Fruit fly (Drosophila melanogaster) whole organism, embryonic: Measurements from ENCODE around the gene CG14507.

Experiments used
- ATbp ChIP-seq: fragments of 200-800 bp; sonication (Bioruptor generic); optimal IDR thresholded peaks from 2 replicates; lab custom pipeline; 2017; ENCODE audit warnings: missing biosample characterization, mild to moderate bottlenecking, missing genetic modification characterization, missing genetic modification reagents
- Aef1 ChIP-seq: fragments of 200-800 bp; sonication (Bioruptor generic); IDR thresholded peaks from 3 replicates; pipeline ENCODE4 v1.3.6; 2022; ENCODE audit warnings: missing biosample characterization, missing genetic modification characterization
- Antp ChIP-seq: fragments of 200-800 bp; sonication (Bioruptor generic); optimal IDR thresholded peaks from 3 replicates; lab custom pipeline; 2016; ENCODE audit warnings: missing biosample characterization, missing genetic modification characterization
- Atf-2 ChIP-seq: fragments of 200-800 bp; sonication (Bioruptor generic); optimal IDR thresholded peaks from 2 replicates; lab custom pipeline; 2016; ENCODE audit warnings: missing biosample characterization, missing genetic modification characterization
- CG10321 ChIP-seq: fragments of 200-800 bp; sonication (Bioruptor generic); IDR thresholded peaks from 2 replicates; pipeline ENCODE4 v1.3.6; 2022; ENCODE audit warnings: missing biosample characterization, missing genetic modification characterization
- CG12236 ChIP-seq: fragments of 200-800 bp; sonication (Bioruptor generic); optimal IDR thresholded peaks from 2 replicates; lab custom pipeline; 2016; ENCODE audit warnings: missing biosample characterization, missing genetic modification characterization
- CG12299 ChIP-seq: fragments of 200-800 bp; sonication (Bioruptor generic); optimal IDR thresholded peaks from 2 replicates; lab custom pipeline; 2018; ENCODE audit warnings: missing biosample characterization, mild to moderate bottlenecking, missing genetic modification characterization
- CG13775 ChIP-seq: fragments of 200-800 bp; sonication (Bioruptor generic); optimal IDR thresholded peaks from 3 replicates; lab custom pipeline; 2017; ENCODE audit warnings: missing biosample characterization, mild to moderate bottlenecking, missing genetic modification characterization
- CG16779 ChIP-seq: fragments of 200-800 bp; sonication (Bioruptor generic); IDR thresholded peaks from 2 replicates; pipeline ENCODE4 v1.3.6; 2022; ENCODE audit warnings: missing biosample characterization, missing genetic modification characterization
- CG16815 ChIP-seq: fragments of 200-800 bp; sonication (Bioruptor generic); optimal IDR thresholded peaks from 3 replicates; lab custom pipeline; 2017; ENCODE audit warnings: missing biosample characterization, mild to moderate bottlenecking, missing genetic modification characterization
- CG17385 ChIP-seq: fragments of 200-800 bp; sonication (Bioruptor generic); optimal IDR thresholded peaks from 3 replicates; lab custom pipeline; 2018; ENCODE audit warnings: missing biosample characterization, mild to moderate bottlenecking, missing genetic modification characterization
- CG2712 ChIP-seq: fragments of 200-800 bp; optimal IDR thresholded peaks from 3 replicates; lab custom pipeline; 2019; ENCODE audit warnings: missing biosample characterization, mild to moderate bottlenecking, missing genetic modification characterization, moderate library complexity
- CG32532 ChIP-seq: fragments of 200-800 bp; sonication (Bioruptor generic); IDR thresholded peaks from 2 replicates; pipeline ENCODE4 v1.3.6; 2022; ENCODE audit warnings: missing biosample characterization, missing genetic modification characterization
- CG4730 ChIP-seq: fragments of 200-800 bp; sonication (Bioruptor generic); IDR thresholded peaks from 2 replicates; pipeline ENCODE4 v1.3.6; 2022; ENCODE audit warnings: missing biosample characterization, missing genetic modification characterization
- CG6683 ChIP-seq: fragments of 200-800 bp; sonication (Bioruptor generic); optimal IDR thresholded peaks from 2 replicates; lab custom pipeline; 2017; ENCODE audit warnings: missing biosample characterization, mild to moderate bottlenecking, missing genetic modification characterization, missing genetic modification reagents
- CG6689 ChIP-seq: fragments of 200-800 bp; sonication (Bioruptor generic); IDR thresholded peaks from 2 replicates; pipeline ENCODE4 v1.3.6; 2022; ENCODE audit warnings: missing biosample characterization, missing genetic modification characterization
- CG7786 ChIP-seq: fragments of 200-800 bp; sonication (Bioruptor generic); optimal IDR thresholded peaks from 2 replicates; lab custom pipeline; 2016; ENCODE audit warnings: missing biosample characterization, missing genetic modification characterization
- CG8359 ChIP-seq: fragments of 200-800 bp; sonication (Bioruptor generic); optimal IDR thresholded peaks from 2 replicates; lab custom pipeline; 2017; ENCODE audit warnings: missing biosample characterization, mild to moderate bottlenecking, missing genetic modification characterization, borderline replicate concordance
- CG8765 ChIP-seq: fragments of 200-800 bp; sonication (Bioruptor generic); IDR thresholded peaks from 2 replicates; pipeline ENCODE4 v1.3.6; 2022; ENCODE audit warnings: missing biosample characterization, missing genetic modification characterization
- Ets65A ChIP-seq: fragments of 200-800 bp; sonication (Bioruptor generic); peaks from one replicate; lab custom pipeline; 2016; ENCODE audit warnings: missing biosample characterization, missing genetic modification characterization
- Fer1 ChIP-seq: fragments of 200-800 bp; sonication (Bioruptor generic); optimal IDR thresholded peaks from 2 replicates; lab custom pipeline; 2017; ENCODE audit warnings: missing biosample characterization, mild to moderate bottlenecking, missing genetic modification characterization
- HmgD ChIP-seq: fragments of 200-800 bp; sonication (Bioruptor generic); optimal IDR thresholded peaks from 3 replicates; lab custom pipeline; 2016; ENCODE audit warnings: missing biosample characterization, missing genetic modification characterization
- Kr ChIP-seq: fragments of 200-800 bp; sonication (Bioruptor generic); optimal IDR thresholded peaks from 2 replicates; lab custom pipeline; 2017; ENCODE audit warnings: missing biosample characterization, mild to moderate bottlenecking, missing genetic modification characterization
- Mad ChIP-seq: fragments of 200-800 bp; sonication (Bioruptor generic); optimal IDR thresholded peaks from 2 replicates; lab custom pipeline; 2016; ENCODE audit warnings: missing biosample characterization, missing genetic modification characterization
- Med ChIP-seq: fragments of 200-800 bp; sonication (Bioruptor generic); peaks from one replicate; lab custom pipeline; 2016; ENCODE audit warnings: missing biosample characterization, missing genetic modification characterization, mild to moderate bottlenecking, inconsistent platforms, moderate library complexity
- Mes4 ChIP-seq: fragments of 200-800 bp; sonication (Bioruptor generic); optimal IDR thresholded peaks from 2 replicates; lab custom pipeline; 2016; ENCODE audit warnings: missing biosample characterization, missing genetic modification characterization
- Nf-YB ChIP-seq: fragments of 200-800 bp; sonication (Bioruptor generic); optimal IDR thresholded peaks from 3 replicates; lab custom pipeline; 2019; ENCODE audit warnings: missing biosample characterization, mild to moderate bottlenecking, missing genetic modification characterization, moderate library complexity
- Scr ChIP-seq: fragments of 200-800 bp; sonication (Bioruptor generic); IDR thresholded peaks from 2 replicates; pipeline ENCODE4 v1.3.6; 2022; ENCODE audit warnings: missing biosample characterization, missing genetic modification characterization; ENCODE audit not compliant: partially characterized antibody
- Sry-β ChIP-seq: fragments of 200-800 bp; sonication (Bioruptor generic); optimal IDR thresholded peaks from 2 replicates; lab custom pipeline; 2018; ENCODE audit warnings: missing biosample characterization, mild to moderate bottlenecking, missing genetic modification characterization, moderate library complexity
- Sry-δ ChIP-seq: fragments of 200-800 bp; sonication (Bioruptor generic); optimal IDR thresholded peaks from 2 replicates; lab custom pipeline; 2016; ENCODE audit warnings: missing biosample characterization, missing genetic modification characterization
- Stat92E ChIP-seq, 3 experiments: fragments of >200 bp in 2 of 3; fragments of 200-800 bp in 1 of 3; sonication (Bioruptor generic) in 1 of 3; optimal IDR thresholded peaks; 2 replicates each; lab custom pipeline; 2017 to 2019; ENCODE audit warnings: missing biosample characterization in 3 of 3, missing genetic modification characterization in 3 of 3, mild to moderate bottlenecking in 1 of 3, moderate library complexity in 1 of 3
- Trl ChIP-seq, 3 experiments: fragments of >200 bp in 2 of 3; fragments of 200-800 bp in 1 of 3; sonication (Bioruptor generic) in 1 of 3; optimal IDR thresholded peaks; 2 replicates in 1 of 3; 3 replicates in 2 of 3; lab custom pipeline; 2016 to 2017; ENCODE audit warnings: missing biosample characterization in 1 of 3, missing genetic modification characterization in 1 of 3
- al ChIP-seq: fragments of 200-800 bp; sonication (Bioruptor generic); IDR thresholded peaks from 2 replicates; pipeline ENCODE4 v1.3.6; 2022; ENCODE audit warnings: missing biosample characterization, missing genetic modification characterization
- ato ChIP-seq: fragments of 200-800 bp; sonication (Bioruptor generic); IDR thresholded peaks from 2 replicates; pipeline ENCODE4 v1.3.6; 2022; ENCODE audit warnings: missing biosample characterization, missing genetic modification characterization; ENCODE audit not compliant: partially characterized antibody
- crol ChIP-seq: fragments of 200-800 bp; sonication (Bioruptor generic); IDR thresholded peaks from 2 replicates; pipeline ENCODE4 v1.3.6; 2022; ENCODE audit warnings: missing biosample characterization, missing genetic modification characterization
- crp ChIP-seq, 2 experiments: fragments of 200-800 bp; sonication (Bioruptor generic); optimal IDR thresholded peaks; 2 replicates in 1 of 2; 3 replicates in 1 of 2; lab custom pipeline; 2017; ENCODE audit warnings: missing biosample characterization in 2 of 2, missing genetic modification characterization in 2 of 2, mild to moderate bottlenecking in 1 of 2, moderate library complexity in 1 of 2
- cwo ChIP-seq: fragments of 200-800 bp; sonication (Bioruptor generic); optimal IDR thresholded peaks from 3 replicates; lab custom pipeline; 2017; ENCODE audit warnings: missing biosample characterization, missing genetic modification characterization, mild to moderate bottlenecking, moderate library complexity, missing genetic modification reagents
- dpn ChIP-seq, 2 experiments: fragments of 200-800 bp; sonication (Bioruptor generic); optimal IDR thresholded peaks; 3 replicates each; lab custom pipeline; 2016; ENCODE audit warnings: missing biosample characterization in 2 of 2, missing genetic modification characterization in 2 of 2
- gcm ChIP-seq: fragments of 200-800 bp; sonication (Bioruptor generic); optimal IDR thresholded peaks from 2 replicates; lab custom pipeline; 2019; ENCODE audit warnings: missing biosample characterization, mild to moderate bottlenecking, missing genetic modification characterization, moderate library complexity
- kay ChIP-seq: fragments of 200-800 bp; sonication (Bioruptor generic); optimal IDR thresholded peaks from 2 replicates; lab custom pipeline; 2016; ENCODE audit warnings: missing biosample characterization, missing genetic modification characterization
- lmd ChIP-seq: fragments of 200-800 bp; sonication (Bioruptor generic); IDR thresholded peaks from 2 replicates; pipeline ENCODE4 v1.3.6; 2022; ENCODE audit warnings: missing biosample characterization, missing genetic modification characterization
- nmo ChIP-seq: fragments of 200-800 bp; sonication (Bioruptor generic); optimal IDR thresholded peaks from 2 replicates; lab custom pipeline; 2018; ENCODE audit warnings: missing biosample characterization, mild to moderate bottlenecking, missing genetic modification characterization, moderate library complexity
- pnt ChIP-seq: fragments of 200-800 bp; sonication (Bioruptor generic); optimal IDR thresholded peaks from 3 replicates; lab custom pipeline; 2016; ENCODE audit warnings: missing biosample characterization, missing genetic modification characterization
- sens ChIP-seq: fragments of 200-800 bp; sonication (Bioruptor generic); peaks from one replicate; lab custom pipeline; 2016; ENCODE audit warnings: missing biosample characterization, missing genetic modification characterization
- so ChIP-seq: fragments of 200-800 bp; sonication (Bioruptor generic); IDR thresholded peaks from 3 replicates; pipeline ENCODE4 v1.3.6; 2022; ENCODE audit warnings: missing biosample characterization, missing genetic modification characterization
- sug ChIP-seq: fragments of 200-800 bp; optimal IDR thresholded peaks from 2 replicates; lab custom pipeline; 2019; ENCODE audit warnings: missing biosample characterization, mild to moderate bottlenecking, missing genetic modification characterization, moderate library complexity
- tll ChIP-seq, 2 experiments: fragments of 200-800 bp in 1 of 2; fragments of >200 bp in 1 of 2; sonication (Bioruptor generic) in 1 of 2; optimal IDR thresholded peaks; 2 replicates each; lab custom pipeline; 2017 to 2019; ENCODE audit warnings: missing biosample characterization in 2 of 2, missing genetic modification characterization in 2 of 2, mild to moderate bottlenecking in 1 of 2, moderate library complexity in 1 of 2
- vfl ChIP-seq: fragments of 200-800 bp; sonication (Bioruptor generic); optimal IDR thresholded peaks from 2 replicates; lab custom pipeline; 2016; ENCODE audit warnings: missing biosample characterization, missing genetic modification characterization
- vnd ChIP-seq: fragments of 200-800 bp; sonication (Bioruptor generic); IDR thresholded peaks from 3 replicates; pipeline ENCODE4 v1.3.6; 2022; ENCODE audit warnings: missing biosample characterization, missing genetic modification characterization; ENCODE audit not compliant: partially characterized antibody
- wek ChIP-seq: fragments of 200-800 bp; sonication (Bioruptor generic); optimal IDR thresholded peaks from 3 replicates; lab custom pipeline; 2018; ENCODE audit warnings: missing biosample characterization, mild to moderate bottlenecking, missing genetic modification characterization, moderate library complexity

CG14507 gene

DNA sequence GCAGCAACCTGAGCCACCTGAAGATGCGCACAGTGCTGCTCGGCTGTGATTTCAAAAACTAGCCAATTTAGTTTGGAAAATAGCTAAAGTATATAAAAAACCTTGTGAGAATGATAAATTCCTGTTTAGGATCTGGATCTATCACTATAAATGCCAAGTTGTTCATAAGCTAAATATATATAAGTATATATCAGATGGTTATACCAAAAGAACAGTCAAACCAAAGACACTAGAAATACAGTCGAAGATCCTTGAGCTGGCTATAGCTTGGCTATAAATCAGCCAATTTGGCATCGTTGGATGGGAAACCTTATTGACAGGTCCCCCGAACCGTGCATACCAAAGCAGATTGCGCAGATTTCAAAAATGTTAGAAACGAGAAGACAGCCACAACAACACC is 35.7 kb upstream of the CG14507 start (continued):
- no peak for TF ChIP-seq Mad (GFP tag; lab: Kevin White, UChicago)
- TF ChIP-seq CG2712 (tag; lab: Kevin White, UChicago) = peak; percentile 6
- TF ChIP-seq vfl = no peak
- TF ChIP-seq gcm = no peak
- TF ChIP-seq Trl (optimal IDR thresholded peaks at IDR 0.05; lab: Kevin White, UChicago) = no peak
- no peak for TF ChIP-seq Trl (GFP tag; optimal IDR thresholded peaks at IDR 0.05; lab: Kevin White, UChicago)
- TF ChIP-seq CG16779 (GFP tag; lab: Robert Waterston, UW) = no peak
- TF ChIP-seq wek (GFP tag; lab: Kevin White, UChicago) = no peak
- TF ChIP-seq CG13775 (GFP tag; lab: Kevin White, UChicago) = no peak
- no peak for TF ChIP-seq al (GFP tag; lab: Robert Waterston, UW)
- no peak for TF ChIP-seq lmd (GFP tag; lab: Robert Waterston, UW)
- no peak for TF ChIP-seq Nf-YB (GFP tag; lab: Kevin White, UChicago)
- no peak for TF ChIP-seq pnt
- TF ChIP-seq so (GFP tag; lab: Robert Waterston, UW) = no peak
- TF ChIP-seq CG32532 (GFP tag; lab: Robert Waterston, UW) = no peak
- TF ChIP-seq sug (tag; lab: Kevin White, UChicago) = no peak
- TF ChIP-seq tll (GFP tag; optimal IDR thresholded peaks at IDR 0.05; lab: Kevin White, UChicago) = peak in 1 of 2 experiments; percentile 79
- TF ChIP-seq Med = no peak
- no peak for TF ChIP-seq CG6683 (GFP tag; lab: Kevin White, UChicago)
- no peak for TF ChIP-seq Mes4
- no peak for TF ChIP-seq Sry-δ (GFP tag; lab: Kevin White, UChicago)
- no peak for TF ChIP-seq CG12236 (GFP tag; lab: Kevin White, UChicago)
- TF ChIP-seq ato (GFP tag; lab: Robert Waterston, UW) = no peak
- TF ChIP-seq Fer1 (GFP tag; lab: Kevin White, UChicago) = no peak
- no peak for TF ChIP-seq CG4730 (GFP tag; lab: Robert Waterston, UW)
- TF ChIP-seq kay (GFP tag; lab: Kevin White, UChicago) = no peak
- peak; percentile 88 for TF ChIP-seq Sry-β (GFP tag; lab: Kevin White, UChicago)
- TF ChIP-seq CG16815 (GFP tag; lab: Kevin White, UChicago) = no peak
- no peak for TF ChIP-seq vnd (GFP tag; lab: Robert Waterston, UW)
- no peak for TF ChIP-seq ATbp (GFP tag; lab: Kevin White, UChicago)
- TF ChIP-seq CG8359 (GFP tag; lab: Kevin White, UChicago) = no peak
- no peak for TF ChIP-seq Scr (GFP tag; lab: Robert Waterston, UW)
- TF ChIP-seq Antp (GFP tag; lab: Kevin White, UChicago) = no peak
- TF ChIP-seq CG17385 (GFP tag; lab: Kevin White, UChicago) = no peak
- TF ChIP-seq crol (GFP tag; lab: Robert Waterston, UW) = no peak
- TF ChIP-seq CG8765 (GFP tag; lab: Robert Waterston, UW) = no peak
- TF ChIP-seq Ets65A (GFP tag; lab: Kevin White, UChicago) = no peak
- TF ChIP-seq CG10321 = no peak
- peak; percentile 18 for TF ChIP-seq sens (GFP tag; lab: Kevin White, UChicago)
- TF ChIP-seq nmo = no peak
- TF ChIP-seq HmgD (GFP tag; lab: Kevin White, UChicago) = no peak
- TF ChIP-seq CG6689 (GFP tag; lab: Robert Waterston, UW) = no peak
- no peak for TF ChIP-seq Atf-2
- TF ChIP-seq Aef1 = no peak
- no peak for TF ChIP-seq cwo (GFP tag; lab: Kevin White, UChicago)
- TF ChIP-seq CG12299 = no peak
- no peak for TF ChIP-seq crp (GFP tag; optimal IDR thresholded peaks at IDR 0.05; lab: Kevin White, UChicago)
- peak in 1 of 3 experiments; percentile 73 for TF ChIP-seq Stat92E (GFP tag; optimal IDR thresholded peaks at IDR 0.05; lab: Kevin White, UChicago)
- TF ChIP-seq Kr (GFP tag; lab: Kevin White, UChicago) = no peak
- TF ChIP-seq dpn (GFP tag; optimal IDR thresholded peaks at IDR 0.05; lab: Kevin White, UChicago) = no peak
- no peak for TF ChIP-seq CG7786 (GFP tag; lab: Kevin White, UChicago)
